Fruit fly (Drosophila melanogaster): ENCODE data around the gene CG34269.

- TF ChIP-seq CG14711 (tag; optimal IDR thresholded peaks at IDR 0.05) (peak; percentile 68), ovo (GFP tag; optimal IDR thresholded peaks at IDR 0.05) (no peak), CG33017 (tag; optimal IDR thresholded peaks at IDR 0.05) (peak; percentile 52), CG5204 (GFP tag; optimal IDR thresholded peaks at IDR 0.05) (no peak), tj (GFP tag; optimal IDR thresholded peaks at IDR 0.05) (peak; percentile 41), Crg-1 (GFP tag; optimal IDR thresholded peaks at IDR 0.05) (no peak), CG1620 (GFP tag; optimal IDR thresholded peaks at IDR 0.05) (no peak), Clk (GFP tag; optimal IDR thresholded peaks at IDR 0.05) (no peak), CG7101 (tag; optimal IDR thresholded peaks at IDR 0.05) (peak; percentile 68), pad (GFP tag; optimal IDR thresholded peaks at IDR 0.05) (no peak), bab1 (GFP tag; optimal IDR thresholded peaks at IDR 0.05) (peak; percentile 88), CG12768 (GFP tag; optimal IDR thresholded peaks at IDR 0.05) (peak; percentile 53), Hr96 (GFP tag; optimal IDR thresholded peaks at IDR 0.05) (no peak)
These were observed 24.8 kb downstream of the CG34269 start for dm6 chr3L:552950-553349.

Data from whole organism, adult.